Fruit fly (Drosophila melanogaster) whole organism, wandering third instar larva: ENCODE results near the gene CG13059.

ENCODE experiments used
- CrebA ChIP-seq: fragments of 200-800 bp; sonication (Bioruptor generic); optimal IDR thresholded peaks from 2 replicates; lab custom pipeline; 2016; ENCODE audit warnings: missing biosample characterization, mild to moderate bottlenecking, missing genetic modification characterization, borderline replicate concordance
- Hnf4 ChIP-seq: fragments of 200-800 bp; sonication (Bioruptor generic); optimal IDR thresholded peaks from 2 replicates; lab custom pipeline; 2016; ENCODE audit warnings: missing biosample characterization, mild to moderate bottlenecking, missing genetic modification characterization
- Sp1 ChIP-seq: fragments of 200-800 bp; sonication (Bioruptor generic); optimal IDR thresholded peaks from 3 replicates; lab custom pipeline; 2019; ENCODE audit warnings: missing biosample characterization, mild to moderate bottlenecking, missing genetic modification characterization, moderate library complexity
- jim ChIP-seq: fragments of 175-275, 200-325 bp; sonication (Bioruptor generic); optimal IDR thresholded peaks from 2 replicates; lab custom pipeline; 2016; ENCODE audit warnings: missing biosample characterization, mild to moderate bottlenecking, missing genetic modification characterization
- tai ChIP-seq: sonication (Bioruptor generic); optimal IDR thresholded peaks from 2 replicates; lab custom pipeline; 2016; ENCODE audit warnings: missing biosample characterization, missing genetic modification characterization
- usp ChIP-seq: fragments of >200 bp; optimal IDR thresholded peaks from 2 replicates; lab custom pipeline; 2017; ENCODE audit warnings: missing biosample characterization, missing genetic modification characterization

DNA sequence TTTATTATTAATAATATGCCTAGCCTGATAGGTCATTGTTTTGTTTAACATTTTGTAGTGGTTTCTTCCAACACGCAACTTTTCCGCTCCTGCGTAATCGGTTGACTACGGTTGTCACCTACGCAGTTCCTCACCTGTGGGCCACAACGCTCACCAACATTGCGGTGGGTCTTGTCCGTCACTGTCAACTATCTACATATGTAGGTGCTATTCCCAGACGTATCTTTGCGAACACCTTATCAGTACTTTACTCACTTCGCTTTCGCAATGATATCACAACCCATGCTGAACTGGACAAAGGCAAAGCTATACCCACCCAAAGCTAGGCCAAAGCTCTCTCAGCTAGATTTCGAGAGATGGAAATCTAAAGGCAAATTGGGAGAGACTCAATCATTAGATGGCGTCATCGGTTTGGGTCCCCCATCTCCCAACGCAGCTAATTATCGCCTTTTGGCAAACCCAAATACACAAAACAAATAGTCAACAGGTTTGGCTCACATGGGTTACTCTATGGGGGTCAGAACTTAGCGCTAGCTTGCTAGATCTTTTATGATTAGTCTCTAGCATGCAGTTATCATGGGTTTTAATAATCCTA lies 32.8 kb downstream of the CG13059 start:
- TF ChIP-seq Hnf4 (no peak), usp (no peak), tai (GFP tag; lab: Kevin White, UChicago) (no peak), Sp1 (GFP tag; lab: Kevin White, UChicago) (no peak), jim (GFP tag; lab: Kevin White, UChicago) (no peak), CrebA (no peak)
